Worm (Caenorhabditis elegans): ENCODE data around the gene ZC84.6.

The ZC84.6 gene

ce11 chrIII:9199605-9200004 is at the start of gene ZC84.6:
Gene ZC84.6 (minus strand): TSS chrIII:9199705.
- no peak for TF ChIP-seq ztf-11 (tag; optimal IDR thresholded peaks at IDR 0.05)
- TF ChIP-seq ceh-82 (tag; optimal IDR thresholded peaks at IDR 0.05) = no peak
- no peak for TF ChIP-seq zag-1 (tag; optimal IDR thresholded peaks at IDR 0.05)
- no peak for TF ChIP-seq snpc-4 (tag; optimal IDR thresholded peaks at IDR 0.05)
- no peak for TF ChIP-seq F13H6.1 (tag; optimal IDR thresholded peaks at IDR 0.05)
- no peak for TF ChIP-seq gmeb-1 (tag; optimal IDR thresholded peaks at IDR 0.05)
- TF ChIP-seq aly-2 (tag; optimal IDR thresholded peaks at IDR 0.05) = no peak
- TF ChIP-seq egl-27 (tag; optimal IDR thresholded peaks at IDR 0.05) = no peak
- no peak for TF ChIP-seq R02D3.7 (tag; optimal IDR thresholded peaks at IDR 0.05)

ce11 chrIII:9247221-9247620 is 47.7 kb upstream of the ZC84.6 start, which contains the start of gene T02C1.1:
Gene T02C1.1 (plus strand): TSS chrIII:9247525.
- TF ChIP-seq F13H6.1 (tag; optimal IDR thresholded peaks at IDR 0.05) = no peak
- TF ChIP-seq lin-39 (tag; optimal IDR thresholded peaks at IDR 0.05) = no peak
- TF ChIP-seq mbf-1 (tag; optimal IDR thresholded peaks at IDR 0.05) = no peak
- no peak for TF ChIP-seq sem-4 (tag; optimal IDR thresholded peaks at IDR 0.05)
- no peak for TF ChIP-seq nhr-77 (tag; optimal IDR thresholded peaks at IDR 0.05)
- no peak for TF ChIP-seq mab-5 (tag; optimal IDR thresholded peaks at IDR 0.05)
- TF ChIP-seq nhr-21 (tag; optimal IDR thresholded peaks at IDR 0.05) = no peak
- TF ChIP-seq crh-2 (tag; optimal IDR thresholded peaks at IDR 0.05) = no peak
- TF ChIP-seq blmp-1 (tag; optimal IDR thresholded peaks at IDR 0.05; ENCODE audit: insufficient read depth) = no peak

- TF ChIP-seq R02D3.7 (tag; optimal IDR thresholded peaks at IDR 0.05) (no peak), nhr-237 (tag; optimal IDR thresholded peaks at IDR 0.05) (no peak), nhr-12 (tag; optimal IDR thresholded peaks at IDR 0.05) (no peak), lin-39 (tag; optimal IDR thresholded peaks at IDR 0.05) (no peak), elt-3 (tag; optimal IDR thresholded peaks at IDR 0.05) (no peak), crh-2 (tag; optimal IDR thresholded peaks at IDR 0.05) (no peak), nhr-77 (tag; optimal IDR thresholded peaks at IDR 0.05) (no peak), gmeb-1 (tag; optimal IDR thresholded peaks at IDR 0.05) (no peak), egl-27 (tag; optimal IDR thresholded peaks at IDR 0.05) (no peak), ztf-11 (tag; optimal IDR thresholded peaks at IDR 0.05) (no peak), fos-1 (tag; optimal IDR thresholded peaks at IDR 0.05) (no peak), ZK546.5 (tag; optimal IDR thresholded peaks at IDR 0.05) (no peak), nhr-129 (tag; optimal IDR thresholded peaks at IDR 0.05) (no peak), unc-55 (GFP tag; optimal IDR thresholded peaks at IDR 0.05) (no peak), peb-1 (tag; optimal IDR thresholded peaks at IDR 0.05) (no peak), mab-5 (tag; optimal IDR thresholded peaks at IDR 0.05) (no peak), lin-11 (tag; optimal IDR thresholded peaks at IDR 0.05) (no peak), ztf-1 (GFP tag; conservative IDR thresholded peaks at IDR 0.05) (no peak)
Measured at ce11 chrIII:9242675-9243074, 43.2 kb upstream of the ZC84.6 start, which contains the start of gene dat-1. Gene dat-1 (plus strand): TSS chrIII:9242975.

- TF ChIP-seq C34F6.9 (tag; optimal IDR thresholded peaks at IDR 0.05) (peak; percentile 54), ama-1 (optimal IDR thresholded peaks at IDR 0.05) (no peak), lin-39 (tag; optimal IDR thresholded peaks at IDR 0.05) (no peak), sma-3 (GFP tag; optimal IDR thresholded peaks at IDR 0.05) (no peak), nhr-25 (tag; optimal IDR thresholded peaks at IDR 0.05) (no peak), ztf-4 (tag; optimal IDR thresholded peaks at IDR 0.05) (no peak), nhr-12 (tag; optimal IDR thresholded peaks at IDR 0.05) (no peak), nhr-21 (tag; optimal IDR thresholded peaks at IDR 0.05) (no peak), fos-1 (tag; optimal IDR thresholded peaks at IDR 0.05) (peak; percentile 64), sma-9 (GFP tag; optimal IDR thresholded peaks at IDR 0.05) (peak; percentile 35), sma-9 (tag; optimal IDR thresholded peaks at IDR 0.05) (no peak), mbf-1 (tag; optimal IDR thresholded peaks at IDR 0.05) (no peak), ztf-1 (GFP tag; conservative IDR thresholded peaks at IDR 0.05) (no peak), unc-55 (GFP tag; optimal IDR thresholded peaks at IDR 0.05) (peak; percentile 72), elt-3 (tag; optimal IDR thresholded peaks at IDR 0.05) (no peak), crh-2 (tag; optimal IDR thresholded peaks at IDR 0.05) (no peak), F13H6.1 (tag; optimal IDR thresholded peaks at IDR 0.05) (peak; percentile 58), sem-4 (tag; optimal IDR thresholded peaks at IDR 0.05) (no peak), nhr-77 (tag; optimal IDR thresholded peaks at IDR 0.05) (no peak), zag-1 (tag; optimal IDR thresholded peaks at IDR 0.05) (no peak), nhr-23 (tag; optimal IDR thresholded peaks at IDR 0.05) (no peak), ceh-82 (tag; optimal IDR thresholded peaks at IDR 0.05) (no peak), alr-1 (tag; optimal IDR thresholded peaks at IDR 0.05) (no peak), Y55F3AM.14 (GFP tag; optimal IDR thresholded peaks at IDR 0.05) (no peak), unc-62 (GFP tag; optimal IDR thresholded peaks at IDR 0.05) (no peak), nhr-129 (tag; optimal IDR thresholded peaks at IDR 0.05) (peak; percentile 78), nhr-6 (tag; optimal IDR thresholded peaks at IDR 0.05) (no peak), unc-39 (tag; optimal IDR thresholded peaks at IDR 0.05) (no peak), mab-5 (tag; optimal IDR thresholded peaks at IDR 0.05) (no peak), blmp-1 (tag; optimal IDR thresholded peaks at IDR 0.05; ENCODE audit: insufficient read depth) (no peak), R02D3.7 (tag; optimal IDR thresholded peaks at IDR 0.05) (no peak), nhr-10 (tag; optimal IDR thresholded peaks at IDR 0.05) (no peak), skn-1 (tag; optimal IDR thresholded peaks at IDR 0.05) (no peak), aly-2 (tag; optimal IDR thresholded peaks at IDR 0.05) (no peak), ceh-16 (tag; optimal IDR thresholded peaks at IDR 0.05) (no peak), egl-27 (tag; optimal IDR thresholded peaks at IDR 0.05) (no peak), lin-11 (tag; optimal IDR thresholded peaks at IDR 0.05) (no peak), lin-13 (GFP tag; optimal IDR thresholded peaks at IDR 0.05) (no peak), peb-1 (tag; optimal IDR thresholded peaks at IDR 0.05) (no peak), mdl-1 (tag; optimal IDR thresholded peaks at IDR 0.05) (peak in 1 of 2 experiments; percentile 28)
Measured at ce11 chrIII:9239983-9240382, 40.5 kb upstream of the ZC84.6 start, which contains the start of gene saeg-2. Gene saeg-2 (plus strand): TSS chrIII:9240363.
